Fruit fly (Drosophila melanogaster) whole organism, wandering third instar larva: ENCODE data around the gene CG4424.

Experiments
- CG32264 ChIP-seq: fragments of 200-800 bp; sonication (Bioruptor generic); optimal IDR thresholded peaks from 2 replicates; lab custom pipeline; 2016; ENCODE audit warnings: missing biosample characterization, missing genetic modification characterization
- Dfd ChIP-seq: fragments of >200 bp; optimal IDR thresholded peaks from 2 replicates; lab custom pipeline; 2017; ENCODE audit warnings: missing biosample characterization, missing genetic modification characterization
- Dif ChIP-seq: fragments of 200-275, 200-300 bp; sonication (Bioruptor generic); optimal IDR thresholded peaks from 2 replicates; lab custom pipeline; 2018; ENCODE audit warnings: missing biosample characterization, missing genetic modification characterization; ENCODE audit not compliant: partially characterized antibody
- Rel ChIP-seq, 2 experiments: fragments of 200-800 bp; sonication (Bioruptor generic) in 1 of 2; optimal IDR thresholded peaks; 2 replicates in 1 of 2; 3 replicates in 1 of 2; lab custom pipeline; 2016 to 2019; ENCODE audit warnings: mild to moderate bottlenecking in 2 of 2, missing biosample characterization in 2 of 2, missing genetic modification characterization in 2 of 2, moderate library complexity in 1 of 2
- br ChIP-seq: fragments of 200-800 bp; sonication (Bioruptor generic); optimal IDR thresholded peaks from 2 replicates; lab custom pipeline; 2016; ENCODE audit warnings: missing biosample characterization, missing genetic modification characterization
- dl ChIP-seq, 2 experiments: fragments of 175-275, 200-275 bp in 1 of 2; fragments of 200-275 bp in 1 of 2; sonication (Bioruptor generic); optimal IDR thresholded peaks; lab custom pipeline; 2018; ENCODE audit warnings: mild to moderate bottlenecking in 2 of 2, missing biosample characterization in 2 of 2, missing genetic modification characterization in 2 of 2, moderate library complexity in 2 of 2; ENCODE audit not compliant: partially characterized antibody in 2 of 2, insufficient read depth in 1 of 2
- ey ChIP-seq: fragments of 200-800 bp; sonication (Bioruptor generic); optimal IDR thresholded peaks from 2 replicates; lab custom pipeline; 2016; ENCODE audit warnings: missing biosample characterization, missing genetic modification characterization
- h ChIP-seq: fragments of 200-800 bp; sonication (Bioruptor generic); optimal IDR thresholded peaks from 3 replicates; lab custom pipeline; 2016; ENCODE audit warnings: missing biosample characterization, mild to moderate bottlenecking, missing genetic modification characterization
- lola ChIP-seq: fragments of >200 bp; optimal IDR thresholded peaks from 2 replicates; lab custom pipeline; 2017; ENCODE audit warnings: missing biosample characterization, missing genetic modification characterization
- pan ChIP-seq: fragments of >200 bp; optimal IDR thresholded peaks from 2 replicates; lab custom pipeline; 2017

DNA sequence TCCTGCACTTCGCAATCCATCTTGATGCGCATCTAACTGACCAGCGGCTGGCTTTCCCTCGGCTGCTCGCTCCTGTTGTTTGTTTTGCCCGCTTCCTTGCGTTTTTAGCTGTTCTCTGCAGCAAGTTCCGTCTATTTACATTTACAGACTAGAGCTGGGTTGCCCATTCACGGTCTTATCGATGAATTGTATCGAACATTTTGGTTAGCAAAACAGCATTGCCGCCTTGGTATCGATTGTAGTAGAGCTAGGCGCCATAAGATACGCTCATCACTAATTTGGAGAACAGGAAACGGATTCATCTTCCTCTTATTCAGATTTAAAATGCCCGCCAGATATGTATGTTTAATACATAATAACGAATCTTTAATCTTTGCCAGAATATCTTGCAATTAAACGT lies 8.0 kb upstream of the CG4424 start, which contains the start of gene Regnase-1:
- TF ChIP-seq dl (GFP tag; optimal IDR thresholded peaks at IDR 0.05; lab: Kevin White, UChicago; ENCODE audit: insufficient read depth in 1 of 2, partially characterized antibody in 2 of 2) (no peak), h (GFP tag; lab: Kevin White, UChicago) (peak; percentile 87), ey (peak; percentile 57), lola (GFP tag; lab: Kevin White, UChicago) (no peak), CG32264 (no peak), br (GFP tag; lab: Kevin White, UChicago) (peak; percentile 79), Rel (GFP tag; optimal IDR thresholded peaks at IDR 0.05; lab: Kevin White, UChicago) (no peak), Rel (tag; optimal IDR thresholded peaks at IDR 0.05; lab: Kevin White, UChicago) (no peak), Dfd (GFP tag; lab: Kevin White, UChicago) (no peak), pan (lab: Kevin White, UChicago) (no peak), Dif (GFP tag; lab: Kevin White, UChicago) (no peak)
